Worm (Caenorhabditis elegans): ENCODE measurements around the gene F54B11.7.

The F54B11.7 gene

DNA sequence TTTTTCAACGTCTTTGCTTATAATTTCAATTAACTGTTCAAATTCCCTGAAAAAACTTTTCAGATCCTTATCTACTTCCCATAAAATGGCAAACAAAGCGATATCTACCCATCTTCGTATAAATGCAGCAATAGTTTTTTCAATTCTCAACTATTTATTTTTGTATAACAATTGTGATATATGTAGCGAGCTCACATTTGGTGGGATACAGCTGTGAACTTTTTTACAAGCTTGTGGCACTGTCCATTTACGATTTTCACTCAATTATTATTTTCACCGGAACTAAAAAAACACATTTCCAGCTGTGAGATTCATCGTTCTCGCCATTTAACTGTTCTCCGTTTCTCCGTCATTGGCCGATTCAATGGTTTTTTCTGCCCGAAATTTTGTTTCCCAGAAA, 50.6 kb downstream of the F54B11.7 start, which contains the start of gene C40C9.4:
Gene C40C9.4, plus strand, starts transcription at position 301 of the 400 bp plus-strand sequence.
- TF ChIP-seq snpc-4 (tag; optimal IDR thresholded peaks at IDR 0.05): no peak
- TF ChIP-seq fkh-10 (GFP tag; optimal IDR thresholded peaks at IDR 0.05): no peak
- TF ChIP-seq tbx-2 (tag; optimal IDR thresholded peaks at IDR 0.05): no peak
- TF ChIP-seq egl-5 (tag; optimal IDR thresholded peaks at IDR 0.05): no peak
- TF ChIP-seq elt-2 (tag; optimal IDR thresholded peaks at IDR 0.05): no peak
- no peak for TF ChIP-seq daf-12 (tag; optimal IDR thresholded peaks at IDR 0.05)
- no peak for TF ChIP-seq nhr-77 (tag; optimal IDR thresholded peaks at IDR 0.05)
- no peak for TF ChIP-seq elt-3 (tag; optimal IDR thresholded peaks at IDR 0.05)
- no peak for TF ChIP-seq fos-1 (tag; optimal IDR thresholded peaks at IDR 0.05)
- TF ChIP-seq eor-1 (tag; optimal IDR thresholded peaks at IDR 0.05): no peak
- no peak for TF ChIP-seq ama-1 (optimal IDR thresholded peaks at IDR 0.05)

All from whole organism, L3 larva.